Worm (Caenorhabditis elegans): ENCODE results near the gene mans-2.

mans-2 gene

ce11 chrV:11979673-11980561 lies 5.4 kb downstream of the mans-2 start, which contains the start of gene snr-4:
TSS of gene snr-4 (minus strand) at chrV:11979723.
- TF ChIP-seq C34F6.9 (tag; optimal IDR thresholded peaks at IDR 0.05) (peak; percentile 92), mdl-1 (tag; optimal IDR thresholded peaks at IDR 0.05) (peak; percentile 80 to 86), gmeb-1 (tag; optimal IDR thresholded peaks at IDR 0.05) (peak; percentile 89), F13H6.1 (tag; optimal IDR thresholded peaks at IDR 0.05) (peak; percentile 93), Y55F3AM.14 (GFP tag; optimal IDR thresholded peaks at IDR 0.05) (peak; percentile 90), elt-1 (tag; optimal IDR thresholded peaks at IDR 0.05) (no peak), nhr-12 (tag; optimal IDR thresholded peaks at IDR 0.05) (no peak), ZK546.5 (tag; optimal IDR thresholded peaks at IDR 0.05) (peak; percentile 49), lsy-2 (tag; optimal IDR thresholded peaks at IDR 0.05) (peak; percentile 86 to 91), blmp-1 (tag; optimal IDR thresholded peaks at IDR 0.05; ENCODE audit: insufficient read depth) (peak; percentile 77), lin-39 (tag; optimal IDR thresholded peaks at IDR 0.05) (no peak), sma-9 (GFP tag; optimal IDR thresholded peaks at IDR 0.05) (peak; percentile 96), sma-9 (tag; optimal IDR thresholded peaks at IDR 0.05) (no peak), unc-39 (tag; optimal IDR thresholded peaks at IDR 0.05) (no peak), nhr-129 (tag; optimal IDR thresholded peaks at IDR 0.05) (peak; percentile 94), sem-4 (tag; optimal IDR thresholded peaks at IDR 0.05) (peak; percentile 86), alr-1 (tag; optimal IDR thresholded peaks at IDR 0.05) (no peak), crh-2 (tag; optimal IDR thresholded peaks at IDR 0.05) (peak; percentile 96), zag-1 (tag; optimal IDR thresholded peaks at IDR 0.05) (peak; percentile 91), skn-1 (tag; optimal IDR thresholded peaks at IDR 0.05) (no peak), ztf-1 (GFP tag; conservative IDR thresholded peaks at IDR 0.05) (0 out of 2 replicates have a peak, but pooled peaks have one; percentile 45), lin-11 (tag; optimal IDR thresholded peaks at IDR 0.05) (peak; percentile 93), elt-3 (tag; optimal IDR thresholded peaks at IDR 0.05) (no peak), nhr-6 (tag; optimal IDR thresholded peaks at IDR 0.05) (no peak), ztf-11 (tag; optimal IDR thresholded peaks at IDR 0.05) (peak; percentile 11), fos-1 (tag; optimal IDR thresholded peaks at IDR 0.05) (peak; percentile 90), ceh-82 (tag; optimal IDR thresholded peaks at IDR 0.05) (peak; percentile 83), nhr-11 (tag; optimal IDR thresholded peaks at IDR 0.05) (peak; percentile 75), mab-5 (tag; optimal IDR thresholded peaks at IDR 0.05) (peak; percentile 80), nhr-77 (tag; optimal IDR thresholded peaks at IDR 0.05) (peak; percentile 78), dmd-4 (tag; optimal IDR thresholded peaks at IDR 0.05) (no peak), R02D3.7 (tag; optimal IDR thresholded peaks at IDR 0.05) (peak; percentile 29), sma-3 (GFP tag; optimal IDR thresholded peaks at IDR 0.05) (peak; percentile 95), snpc-4 (tag; optimal IDR thresholded peaks at IDR 0.05) (peak; percentile 100), ama-1 (optimal IDR thresholded peaks at IDR 0.05) (peak; percentile 95), mbf-1 (tag; optimal IDR thresholded peaks at IDR 0.05) (no peak), nhr-21 (tag; optimal IDR thresholded peaks at IDR 0.05) (peak; percentile 96), peb-1 (tag; optimal IDR thresholded peaks at IDR 0.05) (peak; percentile 76), nhr-10 (tag; optimal IDR thresholded peaks at IDR 0.05) (peak; percentile 56), egl-27 (tag; optimal IDR thresholded peaks at IDR 0.05) (peak; percentile 79), lin-13 (GFP tag; optimal IDR thresholded peaks at IDR 0.05) (peak; percentile 94), aly-2 (tag; optimal IDR thresholded peaks at IDR 0.05) (no peak), unc-62 (GFP tag; optimal IDR thresholded peaks at IDR 0.05) (no peak), nhr-23 (tag; optimal IDR thresholded peaks at IDR 0.05) (no peak), nhr-237 (tag; optimal IDR thresholded peaks at IDR 0.05) (peak; percentile 81), nhr-25 (tag; optimal IDR thresholded peaks at IDR 0.05) (peak; percentile 84), ztf-4 (tag; optimal IDR thresholded peaks at IDR 0.05) (peak; percentile 84), ceh-16 (tag; optimal IDR thresholded peaks at IDR 0.05) (peak; percentile 60), unc-55 (GFP tag; optimal IDR thresholded peaks at IDR 0.05) (peak; percentile 90)
